Worm (Caenorhabditis elegans): ENCODE data around the gene acp-1.

ce11 chrX:3385362-3385761, at the start of gene acp-1:
- TF ChIP-seq ztf-11 (tag; optimal IDR thresholded peaks at IDR 0.05): no peak
- TF ChIP-seq mep-1 (tag; optimal IDR thresholded peaks at IDR 0.05): no peak
- no peak for TF ChIP-seq snpc-4 (tag; optimal IDR thresholded peaks at IDR 0.05)
- no peak for TF ChIP-seq ces-1 (GFP tag; optimal IDR thresholded peaks at IDR 0.05)
- TF ChIP-seq elt-3 (tag; optimal IDR thresholded peaks at IDR 0.05): no peak
- no peak for TF ChIP-seq nhr-76 (tag; optimal IDR thresholded peaks at IDR 0.05)
- TF ChIP-seq pha-4 (tag; optimal IDR thresholded peaks at IDR 0.05): no peak
- no peak for TF ChIP-seq nhr-28 (tag; optimal IDR thresholded peaks at IDR 0.05)
- TF ChIP-seq nhr-12 (tag; optimal IDR thresholded peaks at IDR 0.05): no peak
- TF ChIP-seq unc-62 (GFP tag; optimal IDR thresholded peaks at IDR 0.05): no peak
- no peak for TF ChIP-seq unc-120 (tag; optimal IDR thresholded peaks at IDR 0.05; ENCODE audit: poor library complexity, severe bottlenecking)
- no peak for TF ChIP-seq sem-2 (GFP tag; optimal IDR thresholded peaks at IDR 0.05)

Measured in whole organism, mixed stage, embryonic.